Worm (Caenorhabditis elegans) whole organism, midembryonic: ENCODE results near the gene C35D6.13.

ENCODE experiments used
- T22C8.4 ChIP-seq: fragments of 200-800 bp; sonication (Bioruptor generic); IDR thresholded peaks from 2 replicates; pipeline ENCODE4 v1.3.6; 2022; ENCODE audit warnings: missing genetic modification characterization, missing compliant biosample characterization
- flt-1 ChIP-seq: fragments of 200-800 bp; sonication (Bioruptor generic); IDR thresholded peaks from 2 replicates; pipeline ENCODE4 v1.3.6; 2022; ENCODE audit warnings: missing genetic modification characterization, missing compliant biosample characterization
- med-1 ChIP-seq: sonication (generic microtip); optimal IDR thresholded peaks from 2 replicates; lab custom pipeline; 2017; ENCODE audit warnings: missing genetic modification characterization, mild to moderate bottlenecking, missing compliant biosample characterization, antibody characterized with exemption, missing genetic modification reagents; ENCODE audit not compliant: insufficient read depth
- tab-1 ChIP-seq: fragments of 200-800 bp; sonication (Bioruptor generic); IDR thresholded peaks from 2 replicates; pipeline ENCODE4 v1.3.6; 2022; ENCODE audit warnings: missing genetic modification characterization, missing compliant biosample characterization
- ztf-23 ChIP-seq: fragments of 200-800 bp; sonication (Bioruptor generic); IDR thresholded peaks from 2 replicates; pipeline ENCODE4 v1.3.6; 2022; ENCODE audit warnings: missing genetic modification reagents, missing genetic modification characterization, missing compliant biosample characterization
- ztf-29 ChIP-seq: fragments of 200-800 bp; sonication (Bioruptor generic); IDR thresholded peaks from 2 replicates; pipeline ENCODE4 v1.3.6; 2022; ENCODE audit warnings: missing genetic modification reagents, missing genetic modification characterization, missing compliant biosample characterization

ce11 chrIV:16310103-16310502 is 26.7 kb upstream of the C35D6.13 start:
- TF ChIP-seq T22C8.4 = no peak
- TF ChIP-seq ztf-23 (GFP tag; lab: Robert Waterston, UW) = no peak
- no peak for TF ChIP-seq flt-1 (GFP tag; lab: Robert Waterston, UW)
- TF ChIP-seq med-1 (GFP tag; lab: Kevin White, UChicago) = no peak
- no peak for TF ChIP-seq tab-1 (GFP tag; lab: Robert Waterston, UW)
- no peak for TF ChIP-seq ztf-29
